Fruit fly (Drosophila melanogaster): ENCODE measurements around the gene CG17075.

Gene CG17075

dm6 chr2L:244559-244958 lies 22.7 kb downstream of the CG17075 start (continued):
- TF ChIP-seq Sry-β (GFP tag; optimal IDR thresholded peaks at IDR 0.05) (no peak), Trl (optimal IDR thresholded peaks at IDR 0.05) (no peak), Trl (GFP tag; optimal IDR thresholded peaks at IDR 0.05) (no peak), slbo (GFP tag; IDR thresholded peaks at IDR 0.05) (0 out of 2 replicates have a peak, but pooled peaks have one; percentile 3), prd (optimal IDR thresholded peaks at IDR 0.05) (no peak), prd (GFP tag; IDR thresholded peaks at IDR 0.05) (no peak), PHDP (tag; optimal IDR thresholded peaks at IDR 0.05) (no peak), CG3847 (GFP tag; IDR thresholded peaks at IDR 0.05) (no peak), Ravus (GFP tag; IDR thresholded peaks at IDR 0.05) (no peak), nerfin-2 (GFP tag; IDR thresholded peaks at IDR 0.05; ENCODE audit: partially characterized antibody) (no peak), NC2β (GFP tag; optimal IDR thresholded peaks at IDR 0.05) (no peak), bbx (GFP tag; IDR thresholded peaks at IDR 0.05; ENCODE audit: partially characterized antibody) (peak; percentile 12; the same call in 1 of the 2 replicates), CG12071 (GFP tag; optimal IDR thresholded peaks at IDR 0.05) (no peak), ftz-f1 (GFP tag; optimal IDR thresholded peaks at IDR 0.05) (no peak), oc (tag; optimal IDR thresholded peaks at IDR 0.05) (peak; percentile 9), Deaf1 (tag; optimal IDR thresholded peaks at IDR 0.05) (peak; percentile 67), chn (GFP tag; optimal IDR thresholded peaks at IDR 0.05) (no peak), pan (optimal IDR thresholded peaks at IDR 0.05) (no peak), pan (GFP tag; optimal IDR thresholded peaks at IDR 0.05 in 1 of 2, IDR thresholded peaks at IDR 0.05 in 1 of 2) (no peak), jumu (GFP tag; optimal IDR thresholded peaks at IDR 0.05) (no peak), pnt (GFP tag; optimal IDR thresholded peaks at IDR 0.05) (no peak), sim (GFP tag; IDR thresholded peaks at IDR 0.05) (no peak), dm (GFP tag; optimal IDR thresholded peaks at IDR 0.05) (no peak), CG2678 (tag; optimal IDR thresholded peaks at IDR 0.05) (no peak), Mrtf (GFP tag; IDR thresholded peaks at IDR 0.05) (no peak), CG2199 (GFP tag; IDR thresholded peaks at IDR 0.05) (0 out of 3 replicates have a peak, but pooled peaks have one; percentile 11), dmrt11E (tag; optimal IDR thresholded peaks at IDR 0.05) (no peak), Awh (GFP tag; IDR thresholded peaks at IDR 0.05) (no peak), so (GFP tag; IDR thresholded peaks at IDR 0.05) (no peak), inv (GFP tag; IDR thresholded peaks at IDR 0.05; ENCODE audit: partially characterized antibody) (no peak), Hmr (GFP tag; optimal IDR thresholded peaks at IDR 0.05) (no peak), CHES-1-like (GFP tag; optimal IDR thresholded peaks at IDR 0.05) (no peak), onecut (GFP tag; IDR thresholded peaks at IDR 0.05) (peak; percentile 75), grau (tag; optimal IDR thresholded peaks at IDR 0.05) (no peak), tx (GFP tag; optimal IDR thresholded peaks at IDR 0.05) (no peak), luna (GFP tag; optimal IDR thresholded peaks at IDR 0.05) (no peak), crol (GFP tag; IDR thresholded peaks at IDR 0.05) (no peak), peb (GFP tag; IDR thresholded peaks at IDR 0.05) (no peak), pum (GFP tag; optimal IDR thresholded peaks at IDR 0.05) (no peak), mirr (GFP tag; optimal IDR thresholded peaks at IDR 0.05) (no peak), schlank (tag; optimal IDR thresholded peaks at IDR 0.05) (no peak), CG12155 (GFP tag; optimal IDR thresholded peaks at IDR 0.05) (peak; percentile 7), CG17802 (tag; optimal IDR thresholded peaks at IDR 0.05) (no peak), Sry-δ (GFP tag; optimal IDR thresholded peaks at IDR 0.05) (no peak), emc (GFP tag; optimal IDR thresholded peaks at IDR 0.05) (no peak), sr (GFP tag; IDR thresholded peaks at IDR 0.05) (no peak), da (GFP tag; optimal IDR thresholded peaks at IDR 0.05) (no peak), Rx (GFP tag; IDR thresholded peaks at IDR 0.05) (no peak), CrebB (tag; optimal IDR thresholded peaks at IDR 0.05) (no peak), BEAF-32 (GFP tag; optimal IDR thresholded peaks at IDR 0.05) (no peak), CG17328 (GFP tag; IDR thresholded peaks at IDR 0.05) (no peak), CG7928 (GFP tag; optimal IDR thresholded peaks at IDR 0.05) (no peak), Lim3 (GFP tag; IDR thresholded peaks at IDR 0.05) (no peak), Sin3A (optimal IDR thresholded peaks at IDR 0.05) (no peak)
